Fruit fly (Drosophila melanogaster) whole organism, embryonic: ENCODE results near the gene Mtch.
A peak's percentile ranks its signal among the peaks of the same experiment; 100 is the strongest.

Source experiments
- C15 ChIP-seq: fragments of 200-800 bp; sonication (Bioruptor generic); IDR thresholded peaks from 3 replicates; pipeline ENCODE4 v1.3.6; 2022; ENCODE audit warnings: missing biosample characterization, missing genetic modification characterization
- CG11093 ChIP-seq: fragments of 200-800 bp; sonication (Bioruptor generic); IDR thresholded peaks from 3 replicates; pipeline ENCODE4 v1.3.6; 2022; ENCODE audit warnings: missing biosample characterization, missing genetic modification characterization
- CG12071 ChIP-seq: fragments of 200-800 bp; sonication (Bioruptor generic); optimal IDR thresholded peaks from 3 replicates; lab custom pipeline; 2018; ENCODE audit warnings: missing biosample characterization, mild to moderate bottlenecking, missing genetic modification characterization
- CG1233 ChIP-seq: fragments of 200-800 bp; sonication (Bioruptor generic); optimal IDR thresholded peaks from 4 replicates; lab custom pipeline; 2018; ENCODE audit warnings: missing biosample characterization, mild to moderate bottlenecking, missing genetic modification characterization
- CG13424 ChIP-seq: fragments of 200-800 bp; sonication (Bioruptor generic); optimal IDR thresholded peaks from 2 replicates; lab custom pipeline; 2019; ENCODE audit warnings: missing biosample characterization, mild to moderate bottlenecking, missing genetic modification characterization, moderate library complexity
- CG13624 ChIP-seq: fragments of 200-800 bp; sonication (Bioruptor generic); optimal IDR thresholded peaks from 2 replicates; lab custom pipeline; 2016; ENCODE audit warnings: missing biosample characterization, missing genetic modification characterization
- CG14860 ChIP-seq: fragments of 200-800 bp; sonication (Bioruptor generic); IDR thresholded peaks from 3 replicates; pipeline ENCODE4 v1.3.6; 2022; ENCODE audit warnings: missing biosample characterization, missing genetic modification characterization; ENCODE audit not compliant: partially characterized antibody
- CG15269 ChIP-seq: fragments of 200-800 bp; sonication (Bioruptor generic); optimal IDR thresholded peaks from 2 replicates; lab custom pipeline; 2018; ENCODE audit warnings: missing biosample characterization, mild to moderate bottlenecking, missing genetic modification characterization, moderate library complexity
- CG17359 ChIP-seq: fragments of 200-800 bp; sonication (Bioruptor generic); optimal IDR thresholded peaks from 3 replicates; lab custom pipeline; 2018; ENCODE audit warnings: missing biosample characterization, mild to moderate bottlenecking, missing genetic modification characterization, moderate library complexity
- CG17568 ChIP-seq: fragments of 200-800 bp; sonication (Bioruptor generic); optimal IDR thresholded peaks from 2 replicates; lab custom pipeline; 2018; ENCODE audit warnings: missing biosample characterization, mild to moderate bottlenecking, missing genetic modification characterization, moderate library complexity
- CG17612 ChIP-seq: fragments of 200-800 bp; sonication (Bioruptor generic); IDR thresholded peaks from 2 replicates; pipeline ENCODE4 v1.3.6; 2022; ENCODE audit warnings: missing biosample characterization, missing genetic modification characterization
- CG18764 ChIP-seq: fragments of 200-800 bp; sonication (Bioruptor generic); optimal IDR thresholded peaks from 3 replicates; lab custom pipeline; 2016; ENCODE audit warnings: missing biosample characterization, missing genetic modification characterization
- CG4617 ChIP-seq: fragments of 200-800 bp; sonication (Bioruptor generic); optimal IDR thresholded peaks from 3 replicates; lab custom pipeline; 2016; ENCODE audit warnings: missing biosample characterization, missing genetic modification characterization, borderline replicate concordance
- CG5953 ChIP-seq: fragments of 200-800 bp; sonication (Bioruptor generic); IDR thresholded peaks from 2 replicates; pipeline ENCODE4 v1.3.6; 2022; ENCODE audit warnings: missing biosample characterization, missing genetic modification characterization
- CG6175 ChIP-seq: fragments of 200-800 bp; sonication (Bioruptor generic); IDR thresholded peaks from 3 replicates; pipeline ENCODE4 v1.3.6; 2022; ENCODE audit warnings: missing biosample characterization, missing genetic modification characterization
- CG9609 ChIP-seq: fragments of 200-800 bp; sonication (Bioruptor generic); optimal IDR thresholded peaks from 3 replicates; lab custom pipeline; 2016; ENCODE audit warnings: missing biosample characterization, missing genetic modification characterization
- D ChIP-seq, 2 experiments: fragments of 200-800 bp in 1 of 2; fragments of >200 bp in 1 of 2; sonication (Bioruptor generic) in 1 of 2; optimal IDR thresholded peaks; 2 replicates in 1 of 2; 3 replicates in 1 of 2; lab custom pipeline; 2017; ENCODE audit warnings: mild to moderate bottlenecking in 1 of 2, missing biosample characterization in 1 of 2, missing genetic modification characterization in 1 of 2, missing genetic modification reagents in 1 of 2
- D19A ChIP-seq: fragments of 200-800 bp; optimal IDR thresholded peaks from 3 replicates; lab custom pipeline; 2019; ENCODE audit warnings: missing biosample characterization, mild to moderate bottlenecking, missing genetic modification characterization, moderate library complexity
- Drgx ChIP-seq: fragments of 200-800 bp; sonication (Bioruptor generic); IDR thresholded peaks from 2 replicates; pipeline ENCODE4 v1.3.6; 2022; ENCODE audit warnings: missing biosample characterization, missing genetic modification characterization
- HmgZ ChIP-seq: fragments of 200-800 bp; sonication (Bioruptor generic); optimal IDR thresholded peaks from 2 replicates; lab custom pipeline; 2018; ENCODE audit warnings: missing biosample characterization, mild to moderate bottlenecking, missing genetic modification characterization
- Hr78 ChIP-seq, 2 experiments: fragments of 200-800 bp in 1 of 2; fragments of >200 bp in 1 of 2; sonication (Bioruptor generic) in 1 of 2; optimal IDR thresholded peaks; 2 replicates each; lab custom pipeline; 2017 to 2019; ENCODE audit warnings: missing biosample characterization in 2 of 2, missing genetic modification characterization in 2 of 2, mild to moderate bottlenecking in 1 of 2, moderate library complexity in 1 of 2
- NC2α ChIP-seq: fragments of 200-800 bp; sonication (Bioruptor generic); optimal IDR thresholded peaks from 2 replicates; lab custom pipeline; 2016; ENCODE audit warnings: missing biosample characterization, missing genetic modification characterization
- NFAT ChIP-seq: fragments of 200-800 bp; sonication (Bioruptor generic); IDR thresholded peaks from 2 replicates; pipeline ENCODE4 v1.3.6; 2022; ENCODE audit warnings: missing biosample characterization, missing genetic modification characterization
- Nf-YA ChIP-seq: fragments of 200-800 bp; sonication (Bioruptor generic); IDR thresholded peaks from 2 replicates; pipeline ENCODE4 v1.3.6; 2022; ENCODE audit warnings: missing biosample characterization, missing genetic modification characterization
- Spps ChIP-seq: fragments of 200-800 bp; sonication (Bioruptor generic); optimal IDR thresholded peaks from 2 replicates; lab custom pipeline; 2018; ENCODE audit warnings: missing biosample characterization, mild to moderate bottlenecking, missing genetic modification characterization
- cas ChIP-seq: fragments of 200-800 bp; sonication (Bioruptor generic); IDR thresholded peaks from 2 replicates; pipeline ENCODE4 v1.3.6; 2022; ENCODE audit warnings: missing biosample characterization, missing genetic modification characterization
- caup ChIP-seq: fragments of 200-800 bp; sonication (Bioruptor generic); optimal IDR thresholded peaks from 3 replicates; lab custom pipeline; 2017; ENCODE audit warnings: missing biosample characterization, mild to moderate bottlenecking, missing genetic modification characterization, moderate library complexity; ENCODE audit not compliant: severe bottlenecking
- chinmo ChIP-seq: fragments of 200-800 bp; sonication (Bioruptor generic); IDR thresholded peaks from 4 replicates; pipeline ENCODE4 v1.3.6; 2022; ENCODE audit warnings: missing biosample characterization, missing genetic modification characterization; ENCODE audit not compliant: partially characterized antibody
- cwo ChIP-seq: fragments of 200-800 bp; sonication (Bioruptor generic); optimal IDR thresholded peaks from 3 replicates; lab custom pipeline; 2017; ENCODE audit warnings: missing biosample characterization, missing genetic modification characterization, mild to moderate bottlenecking, moderate library complexity, missing genetic modification reagents
- dpn ChIP-seq, 2 experiments: fragments of 200-800 bp; sonication (Bioruptor generic); optimal IDR thresholded peaks; 3 replicates each; lab custom pipeline; 2016; ENCODE audit warnings: missing biosample characterization in 2 of 2, missing genetic modification characterization in 2 of 2
- esg ChIP-seq: fragments of 200-800 bp; sonication (Bioruptor generic); conservative IDR thresholded peaks from 2 replicates; pipeline ENCODE4 v1.3.6; 2022; ENCODE audit warnings: missing biosample characterization, missing genetic modification characterization
- fu2 ChIP-seq: fragments of 200-800 bp; sonication (Bioruptor generic); optimal IDR thresholded peaks from 2 replicates; lab custom pipeline; 2016; ENCODE audit warnings: missing biosample characterization, missing genetic modification characterization
- hkb ChIP-seq, 2 experiments: fragments of 200-800 bp in 1 of 2; fragments of >200 bp in 1 of 2; sonication (Bioruptor generic) in 1 of 2; IDR thresholded peaks in 1 of 2; optimal IDR thresholded peaks in 1 of 2; 2 replicates each; pipeline versions ENCODE4 v1.3.6 to Lab custom; 2017 to 2022; ENCODE audit warnings: missing biosample characterization in 1 of 2, missing genetic modification characterization in 1 of 2
- jing ChIP-seq: fragments of 200-800 bp; sonication (Bioruptor generic); optimal IDR thresholded peaks from 2 replicates; lab custom pipeline; 2018; ENCODE audit warnings: missing biosample characterization, mild to moderate bottlenecking, missing genetic modification characterization
- lmd ChIP-seq: fragments of 200-800 bp; sonication (Bioruptor generic); IDR thresholded peaks from 2 replicates; pipeline ENCODE4 v1.3.6; 2022; ENCODE audit warnings: missing biosample characterization, missing genetic modification characterization
- mirr ChIP-seq: fragments of 200-800 bp; sonication (Bioruptor generic); optimal IDR thresholded peaks from 3 replicates; lab custom pipeline; 2018; ENCODE audit warnings: missing biosample characterization, mild to moderate bottlenecking, missing genetic modification characterization
- mld ChIP-seq: fragments of 200-800 bp; sonication (Bioruptor generic); IDR thresholded peaks from 3 replicates; pipeline ENCODE4 v1.3.6; 2022; ENCODE audit warnings: missing biosample characterization, missing genetic modification characterization; ENCODE audit not compliant: partially characterized antibody
- nerfin-2 ChIP-seq: fragments of 200-800 bp; sonication (Bioruptor generic); IDR thresholded peaks from 2 replicates; pipeline ENCODE4 v1.3.6; 2022; ENCODE audit warnings: missing biosample characterization, missing genetic modification characterization; ENCODE audit not compliant: partially characterized antibody
- nom ChIP-seq: fragments of 200-800 bp; sonication (Bioruptor generic); optimal IDR thresholded peaks from 2 replicates; lab custom pipeline; 2017; ENCODE audit warnings: missing biosample characterization, missing genetic modification characterization, mild to moderate bottlenecking, moderate library complexity, missing genetic modification reagents
- onecut ChIP-seq: fragments of 200-800 bp; sonication (Bioruptor generic); IDR thresholded peaks from 2 replicates; pipeline ENCODE4 v1.3.6; 2022; ENCODE audit warnings: missing biosample characterization, missing genetic modification characterization
- org-1 ChIP-seq: fragments of 200-800 bp; sonication (Bioruptor generic); optimal IDR thresholded peaks from 2 replicates; lab custom pipeline; 2017; ENCODE audit warnings: missing biosample characterization, missing genetic modification characterization
- pan ChIP-seq, 4 experiments: fragments of >200 bp in 3 of 4; fragments of 200-800 bp in 1 of 4; sonication (Bioruptor generic) in 1 of 4; optimal IDR thresholded peaks in 3 of 4; IDR thresholded peaks in 1 of 4; 2 replicates each; pipeline versions ENCODE4 v1.3.6 to Lab custom; 2017 to 2022; ENCODE audit warnings: missing biosample characterization in 2 of 4, missing genetic modification characterization in 2 of 4, mixed read lengths in 1 of 4
- pnt ChIP-seq: fragments of 200-800 bp; sonication (Bioruptor generic); optimal IDR thresholded peaks from 3 replicates; lab custom pipeline; 2016; ENCODE audit warnings: missing biosample characterization, missing genetic modification characterization
- psq ChIP-seq: fragments of 200-800 bp; sonication (Bioruptor generic); optimal IDR thresholded peaks from 2 replicates; lab custom pipeline; 2017; ENCODE audit warnings: missing biosample characterization, missing genetic modification characterization
- pum ChIP-seq: fragments of 200-800 bp; sonication (Bioruptor generic); optimal IDR thresholded peaks from 2 replicates; lab custom pipeline; 2016; ENCODE audit warnings: missing biosample characterization, missing genetic modification characterization
- schlank ChIP-seq: fragments of 200-800 bp; sonication (Bioruptor generic); optimal IDR thresholded peaks from 2 replicates; lab custom pipeline; 2018; ENCODE audit warnings: missing biosample characterization, mild to moderate bottlenecking, missing genetic modification characterization
- stwl ChIP-seq: fragments of 200-800 bp; sonication (Bioruptor generic); optimal IDR thresholded peaks from 3 replicates; lab custom pipeline; 2018; ENCODE audit warnings: missing biosample characterization, mild to moderate bottlenecking, missing genetic modification characterization, moderate library complexity
- tio ChIP-seq: fragments of 200-800 bp; sonication (Bioruptor generic); optimal IDR thresholded peaks from 2 replicates; lab custom pipeline; 2017; ENCODE audit warnings: missing biosample characterization, missing genetic modification characterization, inconsistent platforms

The Mtch gene

DNA sequence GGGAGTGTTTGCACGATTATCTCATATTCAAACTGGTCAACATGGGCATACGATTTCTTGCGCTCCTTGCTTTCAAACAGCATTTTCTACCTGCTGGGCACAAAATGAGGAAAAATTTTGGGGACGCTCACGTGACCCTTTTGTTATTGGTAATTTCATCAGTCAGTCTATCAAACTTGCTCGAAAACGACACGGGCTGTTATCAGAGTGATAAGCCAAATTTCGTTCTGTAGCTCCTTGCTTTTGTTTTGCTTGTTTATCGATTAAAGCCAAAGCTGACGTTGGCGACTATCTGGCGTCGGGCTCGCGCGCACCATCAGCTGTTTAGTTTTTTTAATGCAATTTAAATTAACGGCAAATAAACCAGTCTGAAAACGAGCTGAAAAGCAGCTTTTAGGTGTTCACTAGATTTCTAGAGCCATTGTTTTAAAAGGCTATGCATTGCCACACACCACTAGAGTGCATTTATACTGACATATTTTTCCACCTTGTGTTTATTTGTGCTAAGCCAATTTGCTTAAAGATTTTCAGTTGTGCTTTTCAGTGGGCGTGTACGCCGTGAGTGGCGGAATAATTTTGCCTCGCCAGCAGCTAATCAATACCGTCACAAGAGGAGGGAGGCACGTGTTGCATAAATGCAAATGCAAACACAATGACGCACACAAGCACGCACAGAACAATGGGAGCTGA, 47.7 kb upstream of the Mtch start (continued):
- TF ChIP-seq tio (no peak), CG15269 (tag; lab: Kevin White, UChicago) (no peak), psq (GFP tag; lab: Kevin White, UChicago) (no peak), CG5953 (GFP tag; lab: Robert Waterston, UW) (no peak), nerfin-2 (no peak), pan (optimal IDR thresholded peaks at IDR 0.05; lab: Kevin White, UChicago) (no peak), pan (GFP tag; optimal IDR thresholded peaks at IDR 0.05 in 1 of 2, IDR thresholded peaks at IDR 0.05 in 1 of 2) (no peak), jing (GFP tag; lab: Kevin White, UChicago) (no peak), CG17568 (GFP tag; lab: Kevin White, UChicago) (no peak), Drgx (GFP tag; lab: Robert Waterston, UW) (no peak), CG1233 (GFP tag; lab: Kevin White, UChicago) (peak; percentile 31), stwl (tag; lab: Kevin White, UChicago) (no peak), dpn (GFP tag; optimal IDR thresholded peaks at IDR 0.05; lab: Kevin White, UChicago) (no peak), esg (GFP tag; lab: Robert Waterston, UW) (no peak), CG13624 (GFP tag; lab: Kevin White, UChicago) (no peak), chinmo (GFP tag; lab: Robert Waterston, UW) (no peak), pnt (GFP tag; lab: Kevin White, UChicago) (no peak), caup (GFP tag; lab: Kevin White, UChicago) (peak; percentile 5), CG17612 (GFP tag; lab: Robert Waterston, UW) (no peak), CG6175 (GFP tag; lab: Robert Waterston, UW) (no peak), onecut (GFP tag; lab: Robert Waterston, UW) (no peak), hkb (optimal IDR thresholded peaks at IDR 0.05; lab: Kevin White, UChicago) (no peak), hkb (GFP tag; IDR thresholded peaks at IDR 0.05; lab: Robert Waterston, UW) (no peak), CG17359 (tag; lab: Kevin White, UChicago) (no peak), HmgZ (no peak), CG14860 (no peak), CG18764 (GFP tag; lab: Kevin White, UChicago) (no peak), CG9609 (GFP tag; lab: Kevin White, UChicago) (no peak), D19A (no peak), lmd (GFP tag; lab: Robert Waterston, UW) (no peak), Nf-YA (GFP tag; lab: Robert Waterston, UW) (0 out of 2 replicates have a peak, but pooled peaks have one; percentile 7), schlank (tag; lab: Kevin White, UChicago) (no peak), CG11093 (GFP tag; lab: Robert Waterston, UW) (no peak), nom (GFP tag; lab: Kevin White, UChicago) (no peak), cwo (GFP tag; lab: Kevin White, UChicago) (peak; percentile 89), NC2α (GFP tag; lab: Kevin White, UChicago) (no peak), mld (GFP tag; lab: Robert Waterston, UW) (no peak), cas (GFP tag; lab: Robert Waterston, UW) (no peak), Hr78 (GFP tag; optimal IDR thresholded peaks at IDR 0.05; lab: Kevin White, UChicago) (no peak), org-1 (GFP tag; lab: Kevin White, UChicago) (no peak), Spps (tag; lab: Kevin White, UChicago) (no peak), mirr (peak; percentile 44), fu2 (GFP tag; lab: Kevin White, UChicago) (no peak), NFAT (GFP tag; lab: Robert Waterston, UW) (no peak), D (optimal IDR thresholded peaks at IDR 0.05; lab: Kevin White, UChicago) (no peak), D (GFP tag; optimal IDR thresholded peaks at IDR 0.05; lab: Kevin White, UChicago) (peak; percentile 10), CG12071 (GFP tag; lab: Kevin White, UChicago) (no peak), pum (GFP tag; lab: Kevin White, UChicago) (no peak), CG13424 (no peak), C15 (GFP tag; lab: Robert Waterston, UW) (no peak), CG4617 (GFP tag; lab: Kevin White, UChicago) (no peak)
